Fruit fly (Drosophila melanogaster): ENCODE data around the gene Nepl8.

The Nepl8 gene

dm6 chr2L:16495193-16495780, 7.3 kb downstream of the Nepl8 start (continued):
- TF ChIP-seq Hr78 (GFP tag; optimal IDR thresholded peaks at IDR 0.05): no peak
- no peak for TF ChIP-seq BtbVII (GFP tag; optimal IDR thresholded peaks at IDR 0.05)
- no peak for TF ChIP-seq tin (GFP tag; optimal IDR thresholded peaks at IDR 0.05)
- TF ChIP-seq ATbp (GFP tag; optimal IDR thresholded peaks at IDR 0.05): peak; percentile 93
- no peak for TF ChIP-seq tll (GFP tag; optimal IDR thresholded peaks at IDR 0.05)
- TF ChIP-seq fru (optimal IDR thresholded peaks at IDR 0.05): no peak
- TF ChIP-seq CG15011 (GFP tag; optimal IDR thresholded peaks at IDR 0.05): no peak
- TF ChIP-seq wdn (GFP tag; IDR thresholded peaks at IDR 0.05): peak; percentile 69
- no peak for TF ChIP-seq Scr (GFP tag; IDR thresholded peaks at IDR 0.05; ENCODE audit: partially characterized antibody)
- TF ChIP-seq Aef1 (GFP tag; IDR thresholded peaks at IDR 0.05): no peak
- TF ChIP-seq chinmo (GFP tag; IDR thresholded peaks at IDR 0.05; ENCODE audit: partially characterized antibody): no peak
- peak; percentile 74 for TF ChIP-seq CG18619 (GFP tag; optimal IDR thresholded peaks at IDR 0.05)
- TF ChIP-seq Hmr (GFP tag; optimal IDR thresholded peaks at IDR 0.05): peak; percentile 76
- no peak for TF ChIP-seq CG15479 (GFP tag; optimal IDR thresholded peaks at IDR 0.05)
- peak; percentile 80 for TF ChIP-seq zf30C (GFP tag; optimal IDR thresholded peaks at IDR 0.05)
- TF ChIP-seq Sry-δ (GFP tag; optimal IDR thresholded peaks at IDR 0.05): no peak
- TF ChIP-seq pb (GFP tag; optimal IDR thresholded peaks at IDR 0.05): no peak
- no peak for TF ChIP-seq Dad (GFP tag; optimal IDR thresholded peaks at IDR 0.05)
- peak; percentile 61; the same call in 1 of the 2 replicates for TF ChIP-seq E2f2 (GFP tag; IDR thresholded peaks at IDR 0.05)
- TF ChIP-seq ind (GFP tag; optimal IDR thresholded peaks at IDR 0.05): no peak
- TF ChIP-seq jumu (GFP tag; optimal IDR thresholded peaks at IDR 0.05): no peak
- no peak for TF ChIP-seq CG14710 (tag; optimal IDR thresholded peaks at IDR 0.05)
- TF ChIP-seq CG8388 (GFP tag; optimal IDR thresholded peaks at IDR 0.05): peak; percentile 96
- no peak for TF ChIP-seq fd102C (GFP tag; optimal IDR thresholded peaks at IDR 0.05)
- TF ChIP-seq row (GFP tag; IDR thresholded peaks at IDR 0.05): peak; percentile 82
- TF ChIP-seq CrebB (tag; optimal IDR thresholded peaks at IDR 0.05): peak; percentile 90
- no peak for TF ChIP-seq toy (GFP tag; IDR thresholded peaks at IDR 0.05)
- no peak for TF ChIP-seq ase (GFP tag; IDR thresholded peaks at IDR 0.05)
- TF ChIP-seq psq (GFP tag; optimal IDR thresholded peaks at IDR 0.05): peak; percentile 18
- no peak for TF ChIP-seq Opbp (GFP tag; IDR thresholded peaks at IDR 0.05; ENCODE audit: partially characterized antibody)
- no peak for TF ChIP-seq sr (GFP tag; IDR thresholded peaks at IDR 0.05)
- no peak for TF ChIP-seq dimm (GFP tag; IDR thresholded peaks at IDR 0.05)
- TF ChIP-seq hbn (GFP tag; IDR thresholded peaks at IDR 0.05; ENCODE audit: partially characterized antibody): no peak
- TF ChIP-seq CG6854 (GFP tag; optimal IDR thresholded peaks at IDR 0.05): no peak
- peak; percentile 91 for TF ChIP-seq Oli (tag; optimal IDR thresholded peaks at IDR 0.05)
- peak; percentile 54 for TF ChIP-seq lbe (GFP tag; optimal IDR thresholded peaks at IDR 0.05)
- no peak for TF ChIP-seq Kr (GFP tag; optimal IDR thresholded peaks at IDR 0.05)
- TF ChIP-seq CG32772 (GFP tag; IDR thresholded peaks at IDR 0.05): no peak
- no peak for TF ChIP-seq btn (GFP tag; optimal IDR thresholded peaks at IDR 0.05)
- peak; percentile 95 for TF ChIP-seq CG15601 (tag; optimal IDR thresholded peaks at IDR 0.05)
- no peak for TF ChIP-seq Meics (GFP tag; optimal IDR thresholded peaks at IDR 0.05)
- peak; percentile 83 for TF ChIP-seq CG1529 (GFP tag; optimal IDR thresholded peaks at IDR 0.05)
- no peak for TF ChIP-seq Rx (GFP tag; IDR thresholded peaks at IDR 0.05)
- no peak for TF ChIP-seq Sry-β (GFP tag; optimal IDR thresholded peaks at IDR 0.05)
- TF ChIP-seq fd64A (GFP tag; optimal IDR thresholded peaks at IDR 0.05): no peak
- no peak for TF ChIP-seq CG9215 (GFP tag; IDR thresholded peaks at IDR 0.05)
- TF ChIP-seq inv (GFP tag; IDR thresholded peaks at IDR 0.05; ENCODE audit: partially characterized antibody): no peak
- TF ChIP-seq CG8944 (GFP tag; optimal IDR thresholded peaks at IDR 0.05): peak; percentile 61
- TF ChIP-seq yki (optimal IDR thresholded peaks at IDR 0.05): no peak
- no peak for TF ChIP-seq Ets65A (GFP tag)
- TF ChIP-seq croc (GFP tag; conservative IDR thresholded peaks at IDR 0.05): no peak

Measured in whole organism, embryonic.